Worm (Caenorhabditis elegans): Measurements from ENCODE around the gene ZK616.2.
A peak's percentile ranks its signal among the peaks of the same experiment; 100 is the strongest.

The ZK616.2 gene

ce11 chrIV:5389951-5390350 is 7.7 kb upstream of the ZK616.2 start:
- peak; percentile 70; the same call in 1 of the 2 replicates for TF ChIP-seq ekl-4 (GFP tag; IDR thresholded peaks at IDR 0.05)
- TF ChIP-seq xnd-1 (tag; optimal IDR thresholded peaks at IDR 0.05), result peak; percentile 19
- TF ChIP-seq Y56A3A.18 (GFP tag; IDR thresholded peaks at IDR 0.05), result 0 out of 2 replicates have a peak, but pooled peaks have one; percentile 27
- no peak for TF ChIP-seq C17E4.6 (GFP tag; IDR thresholded peaks at IDR 0.05)
- no peak for TF ChIP-seq ceh-91 (GFP tag; IDR thresholded peaks at IDR 0.05)
- TF ChIP-seq lsl-1 (GFP tag; optimal IDR thresholded peaks at IDR 0.05), result peak; percentile 32
- peak; percentile 73 for TF ChIP-seq Y53G8AR.9 (GFP tag; conservative IDR thresholded peaks at IDR 0.05)
- no peak for TF ChIP-seq snpc-1.1 (tag; optimal IDR thresholded peaks at IDR 0.05; ENCODE audit: insufficient read depth)
- TF ChIP-seq hrde-1 (tag; optimal IDR thresholded peaks at IDR 0.05; ENCODE audit: borderline replicate concordance), result peak; percentile 67
- TF ChIP-seq snpc-4 (GFP tag; optimal IDR thresholded peaks at IDR 0.05), result peak; percentile 18
- peak in 3 of 4 experiments; percentile 6 to 85 (median 42) for TF ChIP-seq snpc-4 (tag; optimal IDR thresholded peaks at IDR 0.05)
- TF ChIP-seq let-607 (tag; optimal IDR thresholded peaks at IDR 0.05), result no peak
- peak; percentile 57 for TF ChIP-seq lin-54 (GFP tag; optimal IDR thresholded peaks at IDR 0.05)
- no peak for TF ChIP-seq ama-1 (optimal IDR thresholded peaks at IDR 0.05)
- TF ChIP-seq ama-1 (GFP tag; optimal IDR thresholded peaks at IDR 0.05), result peak in 1 of 2 experiments; percentile 92
- peak; percentile 24 for TF ChIP-seq tlf-1 (GFP tag; optimal IDR thresholded peaks at IDR 0.05)
- peak; percentile 71 for TF ChIP-seq snpc-1.3 (tag; optimal IDR thresholded peaks at IDR 0.05; ENCODE audit: insufficient read depth)
- TF ChIP-seq aptf-2 (GFP tag; conservative IDR thresholded peaks at IDR 0.05), result no peak
- TF ChIP-seq B0336.3 (GFP tag; IDR thresholded peaks at IDR 0.05), result peak; percentile 82
- TF ChIP-seq Y53F4B.3 (GFP tag; IDR thresholded peaks at IDR 0.05), result no peak
- no peak for TF ChIP-seq mes-4 (tag; optimal IDR thresholded peaks at IDR 0.05)
- no peak for TF ChIP-seq zfh-2 (GFP tag; conservative IDR thresholded peaks at IDR 0.05)
- TF ChIP-seq hlh-26 (GFP tag; conservative IDR thresholded peaks at IDR 0.05), result no peak
- peak; percentile 48 for TF ChIP-seq F49E8.2 (tag; optimal IDR thresholded peaks at IDR 0.05; ENCODE audit: insufficient read depth)
- no peak for TF ChIP-seq F37B4.10 (GFP tag; IDR thresholded peaks at IDR 0.05)
- peak; percentile 73 for TF ChIP-seq hsf-1 (GFP tag; IDR thresholded peaks at IDR 0.05)
- peak; percentile 39 for TF ChIP-seq F33H1.4 (GFP tag; IDR thresholded peaks at IDR 0.05)
- TF ChIP-seq nhr-90 (tag; optimal IDR thresholded peaks at IDR 0.05), result no peak
- TF ChIP-seq lin-26 (GFP tag; IDR thresholded peaks at IDR 0.05), result no peak
- no peak for TF ChIP-seq B0019.2 (GFP tag; conservative IDR thresholded peaks at IDR 0.05)
- no peak for TF ChIP-seq ztf-25 (GFP tag; IDR thresholded peaks at IDR 0.05)
- TF ChIP-seq ceh-100 (GFP tag; IDR thresholded peaks at IDR 0.05), result peak; percentile 14; the same call in 1 of the 2 replicates
- TF ChIP-seq mel-28 (tag; optimal IDR thresholded peaks at IDR 0.05; ENCODE audit: borderline replicate concordance), result no peak
- peak; percentile 28 for TF ChIP-seq snpc-3.4 (tag; optimal IDR thresholded peaks at IDR 0.05)
- 0 out of 2 replicates have a peak, but pooled peaks have one; percentile 51 for TF ChIP-seq ceh-58 (GFP tag; IDR thresholded peaks at IDR 0.05)
- no peak for TF ChIP-seq dox-1 (GFP tag; IDR thresholded peaks at IDR 0.05)
- no peak for TF ChIP-seq ztf-22 (GFP tag; optimal IDR thresholded peaks at IDR 0.05)
- TF ChIP-seq pbrm-1 (GFP tag; IDR thresholded peaks at IDR 0.05), result 0 out of 2 replicates have a peak, but pooled peaks have one; percentile 13
- no peak for TF ChIP-seq B0035.1 (tag; optimal IDR thresholded peaks at IDR 0.05)
- peak; percentile 84 for TF ChIP-seq attf-6 (GFP tag; IDR thresholded peaks at IDR 0.05)
- TF ChIP-seq mcd-1 (GFP tag; IDR thresholded peaks at IDR 0.05), result peak; percentile 45; the same call in 1 of the 2 replicates
- TF ChIP-seq lin-40 (tag; optimal IDR thresholded peaks at IDR 0.05), result no peak
- TF ChIP-seq F39B2.1 (GFP tag; IDR thresholded peaks at IDR 0.05), result no peak
- peak; percentile 22 for TF ChIP-seq tbp1 (GFP tag; optimal IDR thresholded peaks at IDR 0.05)
- no peak for TF ChIP-seq T26A5.8 (tag; optimal IDR thresholded peaks at IDR 0.05)
- no peak for TF ChIP-seq bed-2 (GFP tag; IDR thresholded peaks at IDR 0.05)
- no peak for TF ChIP-seq ztf-6 (GFP tag; IDR thresholded peaks at IDR 0.05)
- TF ChIP-seq chd-7 (tag; optimal IDR thresholded peaks at IDR 0.05), result peak; percentile 15

Data from whole organism, young adult.